Worm (Caenorhabditis elegans): ENCODE measurements around the gene vig-1.
"Not testable (repeated sequence)": the region's sequence is repeated elsewhere in the genome, so short reads cannot be mapped to it uniquely, and the experiment has no call there.

ce11 chrII:1278350-1278749, 42.5 kb upstream of the vig-1 start, which contains the start of gene srz-63:
- TF ChIP-seq cebp-1 (GFP tag; IDR thresholded peaks at IDR 0.05); cebp-1 (tag; optimal IDR thresholded peaks at IDR 0.05); lin-40 (tag; optimal IDR thresholded peaks at IDR 0.05); pbrm-1 (GFP tag; IDR thresholded peaks at IDR 0.05); nhr-90 (tag; optimal IDR thresholded peaks at IDR 0.05); ztf-28 (GFP tag; IDR thresholded peaks at IDR 0.05); nhr-179 (tag; optimal IDR thresholded peaks at IDR 0.05); nfya-1 (tag; optimal IDR thresholded peaks at IDR 0.05; ENCODE audit: borderline replicate concordance, insufficient read depth); pha-4 (tag; optimal IDR thresholded peaks at IDR 0.05); Y79H2A.3 (GFP tag; conservative IDR thresholded peaks at IDR 0.05); let-607 (tag; optimal IDR thresholded peaks at IDR 0.05): not testable (repeated sequence)

All from whole organism, young adult.